Worm (Caenorhabditis elegans): ENCODE data around the gene ufbp-1.

Gene ufbp-1

ce11 chrIII:8392307-8392706 is 51.1 kb downstream of the ufbp-1 start (continued):
- TF ChIP-seq elt-3 (tag; optimal IDR thresholded peaks at IDR 0.05) (no peak), fos-1 (tag; optimal IDR thresholded peaks at IDR 0.05) (no peak), elt-2 (tag; optimal IDR thresholded peaks at IDR 0.05) (no peak), rnt-1 (tag; optimal IDR thresholded peaks at IDR 0.05) (no peak), ztf-11 (tag; optimal IDR thresholded peaks at IDR 0.05) (no peak), fkh-10 (GFP tag; optimal IDR thresholded peaks at IDR 0.05) (peak; percentile 66), fkh-8 (tag; optimal IDR thresholded peaks at IDR 0.05) (peak; percentile 78), lin-39 (tag; optimal IDR thresholded peaks at IDR 0.05) (no peak), C34B4.2 (tag; optimal IDR thresholded peaks at IDR 0.05) (no peak), tlp-1 (tag; optimal IDR thresholded peaks at IDR 0.05) (no peak), hlh-17 (GFP tag; optimal IDR thresholded peaks at IDR 0.05; ENCODE audit: borderline replicate concordance) (no peak), lir-3 (tag; optimal IDR thresholded peaks at IDR 0.05; ENCODE audit: poor library complexity) (no peak), nhr-19 (GFP tag; conservative IDR thresholded peaks at IDR 0.05) (no peak), hpl-2 (GFP tag; optimal IDR thresholded peaks at IDR 0.05) (no peak), dpl-1 (GFP tag; optimal IDR thresholded peaks at IDR 0.05) (peak in 1 of 3 experiments; percentile 43), pqm-1 (tag; optimal IDR thresholded peaks at IDR 0.05) (no peak), nhr-20 (tag; optimal IDR thresholded peaks at IDR 0.05) (no peak), efl-3 (GFP tag; optimal IDR thresholded peaks at IDR 0.05) (no peak), fkh-4 (tag; optimal IDR thresholded peaks at IDR 0.05; ENCODE audit: borderline replicate concordance) (no peak), efl-1 (optimal IDR thresholded peaks at IDR 0.05) (peak; percentile 3 to 8), efl-1 (GFP tag; optimal IDR thresholded peaks at IDR 0.05 in 1 of 2) (peak in 1 of 2 experiments; percentile 72), lin-15B (tag; optimal IDR thresholded peaks at IDR 0.05) (no peak), blmp-1 (tag; optimal IDR thresholded peaks at IDR 0.05) (no peak), lin-35 (GFP tag; optimal IDR thresholded peaks at IDR 0.05) (peak in 1 of 2 experiments; percentile 15), zag-1 (tag; optimal IDR thresholded peaks at IDR 0.05) (no peak), nhr-12 (tag; optimal IDR thresholded peaks at IDR 0.05) (no peak), ceh-82 (tag; optimal IDR thresholded peaks at IDR 0.05) (peak in 1 of 3 experiments; percentile 61), isw-1 (GFP tag; IDR thresholded peaks at IDR 0.05) (peak; percentile 7; the same call in 1 of the 2 replicates), ceh-63 (GFP tag; optimal IDR thresholded peaks at IDR 0.05) (no peak), nhr-76 (tag; optimal IDR thresholded peaks at IDR 0.05) (no peak), ces-1 (GFP tag; optimal IDR thresholded peaks at IDR 0.05) (peak; percentile 4), aly-2 (tag; optimal IDR thresholded peaks at IDR 0.05) (no peak), ceh-90 (tag; optimal IDR thresholded peaks at IDR 0.05) (no peak), mab-9 (GFP tag; IDR thresholded peaks at IDR 0.05) (no peak), unc-98 (GFP tag; IDR thresholded peaks at IDR 0.05) (no peak), sox-4 (tag; optimal IDR thresholded peaks at IDR 0.05) (no peak), xbp-1 (tag; optimal IDR thresholded peaks at IDR 0.05) (peak; percentile 3), snu-23 (GFP tag; optimal IDR thresholded peaks at IDR 0.05) (peak; percentile 47), grh-1 (GFP tag; IDR thresholded peaks at IDR 0.05) (no peak), ceh-8 (GFP tag; optimal IDR thresholded peaks at IDR 0.05) (peak; percentile 36), nhr-11 (tag; optimal IDR thresholded peaks at IDR 0.05) (no peak), nhr-71 (tag; optimal IDR thresholded peaks at IDR 0.05) (peak; percentile 63), lin-14 (GFP tag; optimal IDR thresholded peaks at IDR 0.05) (peak; percentile 85), ceh-88 (GFP tag; IDR thresholded peaks at IDR 0.05) (no peak), dsc-1 (tag; optimal IDR thresholded peaks at IDR 0.05) (peak; percentile 71), unc-130 (tag; optimal IDR thresholded peaks at IDR 0.05) (no peak), sptf-1 (tag; optimal IDR thresholded peaks at IDR 0.05) (no peak), ztf-4 (tag; optimal IDR thresholded peaks at IDR 0.05) (no peak), C04F5.9 (tag; optimal IDR thresholded peaks at IDR 0.05) (no peak), nhr-84 (tag; optimal IDR thresholded peaks at IDR 0.05) (no peak), nhr-28 (tag; optimal IDR thresholded peaks at IDR 0.05) (no peak), Y116A8C.19 (tag; optimal IDR thresholded peaks at IDR 0.05; ENCODE audit: borderline replicate concordance) (no peak), nhr-77 (tag; optimal IDR thresholded peaks at IDR 0.05) (no peak), tbx-2 (tag; optimal IDR thresholded peaks at IDR 0.05) (peak; percentile 4)
